Fruit fly (Drosophila melanogaster) whole organism: ENCODE results near the gene CG15814.

Experiments used
- CG8478 ChIP-seq: fragments of >200 bp; optimal IDR thresholded peaks from 2 replicates; lab custom pipeline; 2018; ENCODE audit warnings: inconsistent platforms
- Dll ChIP-seq: fragments of >200 bp; optimal IDR thresholded peaks from 2 replicates; lab custom pipeline; 2017
- pan ChIP-seq: fragments of >200 bp; optimal IDR thresholded peaks from 2 replicates; lab custom pipeline; 2017
- usp ChIP-seq: fragments of >200 bp; optimal IDR thresholded peaks from 2 replicates; lab custom pipeline; 2017; ENCODE audit warnings: missing biosample characterization, missing genetic modification characterization, mixed read lengths

DNA sequence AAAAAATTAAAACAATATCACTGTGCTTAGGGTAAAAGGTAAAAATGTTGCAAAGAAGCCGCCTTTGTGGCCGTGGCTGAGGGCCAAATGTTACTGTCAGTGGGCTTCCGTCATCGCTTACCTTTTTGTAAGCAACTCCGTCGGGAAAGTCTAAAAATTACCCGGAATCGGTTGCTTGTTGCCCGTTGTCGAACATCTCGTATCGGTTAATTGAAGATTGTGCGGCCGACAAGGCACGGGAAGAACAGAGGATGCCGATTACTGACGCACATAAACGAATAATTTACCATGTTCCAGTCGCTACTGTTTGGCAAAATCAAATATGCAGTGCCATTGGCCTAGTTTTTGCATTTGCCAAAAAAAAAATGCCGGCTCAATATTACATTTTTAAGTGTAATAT, 5.9 kb upstream of the CG15814 start, which contains the start of gene Mco4:
- no peak for TF ChIP-seq CG8478 (lab: Kevin White, UChicago)
- TF ChIP-seq pan: no peak
- no peak for TF ChIP-seq usp (GFP tag; lab: Kevin White, UChicago)
- TF ChIP-seq Dll (lab: Kevin White, UChicago): no peak
